Worm (Caenorhabditis elegans): ENCODE measurements around the gene R07E4.5.

The R07E4.5 gene

ce11 chrX:5962560-5962959, 9.6 kb upstream of the R07E4.5 start:
- no peak for TF ChIP-seq nhr-12 (tag; optimal IDR thresholded peaks at IDR 0.05)
- TF ChIP-seq nhr-25 (tag; optimal IDR thresholded peaks at IDR 0.05): no peak
- no peak for TF ChIP-seq egl-27 (tag; optimal IDR thresholded peaks at IDR 0.05)
- TF ChIP-seq jun-1 (tag; optimal IDR thresholded peaks at IDR 0.05): peak; percentile 43
- TF ChIP-seq unc-62 (GFP tag; optimal IDR thresholded peaks at IDR 0.05): no peak
- TF ChIP-seq nhr-77 (tag; optimal IDR thresholded peaks at IDR 0.05): no peak
- no peak for TF ChIP-seq daf-12 (tag; optimal IDR thresholded peaks at IDR 0.05)
- no peak for TF ChIP-seq elt-1 (tag; optimal IDR thresholded peaks at IDR 0.05)
- no peak for TF ChIP-seq ceh-28 (tag; optimal IDR thresholded peaks at IDR 0.05)
- TF ChIP-seq ztf-11 (tag; optimal IDR thresholded peaks at IDR 0.05): no peak
- TF ChIP-seq lin-15B (tag; optimal IDR thresholded peaks at IDR 0.05): no peak
- no peak for TF ChIP-seq aly-2 (tag; optimal IDR thresholded peaks at IDR 0.05)
- peak; percentile 91 for TF ChIP-seq elt-2 (tag; optimal IDR thresholded peaks at IDR 0.05)
- no peak for TF ChIP-seq fkh-10 (GFP tag; optimal IDR thresholded peaks at IDR 0.05)
- no peak for TF ChIP-seq ceh-9 (tag; optimal IDR thresholded peaks at IDR 0.05)
- no peak for TF ChIP-seq ama-1 (optimal IDR thresholded peaks at IDR 0.05)
- no peak for TF ChIP-seq nhr-76 (tag; optimal IDR thresholded peaks at IDR 0.05)
- no peak for TF ChIP-seq mdl-1 (tag; optimal IDR thresholded peaks at IDR 0.05)
- no peak for TF ChIP-seq skn-1 (tag; optimal IDR thresholded peaks at IDR 0.05)
- TF ChIP-seq sea-2 (GFP tag; optimal IDR thresholded peaks at IDR 0.05): no peak
- no peak for TF ChIP-seq nhr-67 (tag; optimal IDR thresholded peaks at IDR 0.05)
- TF ChIP-seq pha-4 (tag; optimal IDR thresholded peaks at IDR 0.05): peak; percentile 22
- TF ChIP-seq zag-1 (tag; optimal IDR thresholded peaks at IDR 0.05): no peak

DNA sequence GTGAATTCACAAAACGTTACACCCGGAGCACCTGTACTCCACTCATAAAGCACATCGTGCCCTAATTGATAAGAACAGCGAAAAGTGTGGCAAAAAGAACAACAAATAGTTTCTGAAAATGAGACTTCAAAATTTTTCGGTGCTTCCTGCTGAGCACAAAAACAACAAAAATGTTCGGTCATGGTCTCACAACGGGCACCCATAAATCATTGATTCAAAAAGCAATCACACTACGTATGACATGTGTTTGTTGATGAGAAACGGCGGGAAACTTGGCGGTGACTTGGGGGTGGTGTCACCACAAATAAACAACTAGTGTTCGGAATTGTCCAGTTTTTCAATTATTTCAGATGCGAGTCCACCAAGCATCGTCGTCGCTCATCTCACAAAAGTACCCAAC, 7.9 kb upstream of the R07E4.5 start:
- TF ChIP-seq daf-12 (tag; optimal IDR thresholded peaks at IDR 0.05): no peak
- TF ChIP-seq pqm-1 (tag; optimal IDR thresholded peaks at IDR 0.05): no peak
- TF ChIP-seq tbx-2 (tag; optimal IDR thresholded peaks at IDR 0.05): no peak
- TF ChIP-seq nhr-11 (tag; optimal IDR thresholded peaks at IDR 0.05): no peak
- no peak for TF ChIP-seq elt-3 (tag; optimal IDR thresholded peaks at IDR 0.05)
- TF ChIP-seq eor-1 (tag; optimal IDR thresholded peaks at IDR 0.05): no peak
- no peak for TF ChIP-seq elt-1 (tag; optimal IDR thresholded peaks at IDR 0.05)
- no peak for TF ChIP-seq nhr-77 (tag; optimal IDR thresholded peaks at IDR 0.05)
- no peak for TF ChIP-seq elt-2 (tag; optimal IDR thresholded peaks at IDR 0.05)
- TF ChIP-seq egl-5 (tag; optimal IDR thresholded peaks at IDR 0.05): no peak
- TF ChIP-seq zag-1 (tag; optimal IDR thresholded peaks at IDR 0.05): no peak
- no peak for TF ChIP-seq unc-62 (GFP tag; optimal IDR thresholded peaks at IDR 0.05)
- TF ChIP-seq mml-1 (tag; optimal IDR thresholded peaks at IDR 0.05): no peak
- no peak for TF ChIP-seq nhr-23 (tag; optimal IDR thresholded peaks at IDR 0.05)
- TF ChIP-seq fkh-2 (tag; optimal IDR thresholded peaks at IDR 0.05): no peak
- TF ChIP-seq fkh-10 (GFP tag; optimal IDR thresholded peaks at IDR 0.05): no peak
- no peak for TF ChIP-seq ztf-4 (tag; optimal IDR thresholded peaks at IDR 0.05)

ce11 chrX:5958815-5959214, 5.8 kb upstream of the R07E4.5 start, which contains the start of gene R07E4.1:
Gene R07E4.1, plus strand, starts transcription at chrX:5959115.
- TF ChIP-seq lsy-12 (tag; optimal IDR thresholded peaks at IDR 0.05) (no peak), nhr-23 (tag; optimal IDR thresholded peaks at IDR 0.05) (no peak), zag-1 (tag; optimal IDR thresholded peaks at IDR 0.05) (no peak), egl-27 (tag; optimal IDR thresholded peaks at IDR 0.05) (no peak), unc-39 (tag; optimal IDR thresholded peaks at IDR 0.05) (no peak), skn-1 (tag; optimal IDR thresholded peaks at IDR 0.05) (no peak), nhr-67 (tag; optimal IDR thresholded peaks at IDR 0.05) (no peak), mdl-1 (tag; optimal IDR thresholded peaks at IDR 0.05) (no peak), nhr-28 (tag; optimal IDR thresholded peaks at IDR 0.05) (no peak), R02D3.7 (tag; optimal IDR thresholded peaks at IDR 0.05) (no peak), pqm-1 (tag; optimal IDR thresholded peaks at IDR 0.05) (no peak), eor-1 (tag; optimal IDR thresholded peaks at IDR 0.05) (no peak), hmg-11 (tag; optimal IDR thresholded peaks at IDR 0.05) (no peak)

ce11 chrX:5956130-5956529, 3.2 kb upstream of the R07E4.5 start:
- TF ChIP-seq ceh-82 (tag; optimal IDR thresholded peaks at IDR 0.05) (no peak), elt-3 (tag; optimal IDR thresholded peaks at IDR 0.05) (no peak), aly-2 (tag; optimal IDR thresholded peaks at IDR 0.05) (no peak)
